Fruit fly (Drosophila melanogaster) whole organism, embryonic: ENCODE measurements around the gene Ufd1.

Experiments used
- BEAF-32 ChIP-seq: fragments of 200-800 bp; sonication (Bioruptor generic); optimal IDR thresholded peaks from 3 replicates; lab custom pipeline; 2017; ENCODE audit warnings: missing biosample characterization, missing genetic modification characterization, mild to moderate bottlenecking, moderate library complexity, missing genetic modification reagents
- CG1024 ChIP-seq: fragments of 200-800 bp; sonication (Bioruptor generic); IDR thresholded peaks from 2 replicates; pipeline ENCODE4 v1.3.6; 2022; ENCODE audit warnings: missing biosample characterization, missing genetic modification characterization
- CG11398 ChIP-seq: fragments of 200-800 bp; sonication (Bioruptor generic); optimal IDR thresholded peaks from 2 replicates; lab custom pipeline; 2016; ENCODE audit warnings: missing biosample characterization, missing genetic modification characterization
- CG11504 ChIP-seq: fragments of 200-800 bp; sonication (Bioruptor generic); optimal IDR thresholded peaks from 3 replicates; lab custom pipeline; 2019; ENCODE audit warnings: missing biosample characterization, mild to moderate bottlenecking, missing genetic modification characterization, moderate library complexity
- CG12391 ChIP-seq: fragments of 200-800 bp; sonication (Bioruptor generic); optimal IDR thresholded peaks from 3 replicates; lab custom pipeline; 2018; ENCODE audit warnings: missing biosample characterization, mild to moderate bottlenecking, missing genetic modification characterization, moderate library complexity
- CG12744 ChIP-seq: fragments of 200-800 bp; sonication (Bioruptor generic); optimal IDR thresholded peaks from 2 replicates; lab custom pipeline; 2016; ENCODE audit warnings: missing biosample characterization, missing genetic modification characterization
- CG12942 ChIP-seq: fragments of 200-800 bp; sonication (Bioruptor generic); optimal IDR thresholded peaks from 3 replicates; lab custom pipeline; 2016; ENCODE audit warnings: missing biosample characterization, missing genetic modification characterization
- CG13296 ChIP-seq: fragments of 200-800 bp; sonication (Bioruptor generic); optimal IDR thresholded peaks from 3 replicates; lab custom pipeline; 2018; ENCODE audit warnings: missing biosample characterization, mild to moderate bottlenecking, missing genetic modification characterization
- CG13624 ChIP-seq: fragments of 200-800 bp; sonication (Bioruptor generic); optimal IDR thresholded peaks from 2 replicates; lab custom pipeline; 2016; ENCODE audit warnings: missing biosample characterization, missing genetic modification characterization
- CG16779 ChIP-seq: fragments of 200-800 bp; sonication (Bioruptor generic); IDR thresholded peaks from 2 replicates; pipeline ENCODE4 v1.3.6; 2022; ENCODE audit warnings: missing biosample characterization, missing genetic modification characterization
- CG2129 ChIP-seq: fragments of 200-800 bp; sonication (Bioruptor generic); IDR thresholded peaks from 2 replicates; pipeline ENCODE4 v1.3.6; 2022; ENCODE audit warnings: missing biosample characterization, missing genetic modification characterization; ENCODE audit not compliant: partially characterized antibody
- CG3847 ChIP-seq: fragments of 200-800 bp; sonication (Bioruptor generic); IDR thresholded peaks from 2 replicates; pipeline ENCODE4 v1.3.6; 2022; ENCODE audit warnings: missing biosample characterization, missing genetic modification characterization
- CG5180 ChIP-seq: fragments of 200-800 bp; sonication (Bioruptor generic); optimal IDR thresholded peaks from 3 replicates; lab custom pipeline; 2017; ENCODE audit warnings: missing biosample characterization, missing genetic modification characterization, mild to moderate bottlenecking, moderate library complexity, missing genetic modification reagents
- CG8359 ChIP-seq: fragments of 200-800 bp; sonication (Bioruptor generic); optimal IDR thresholded peaks from 2 replicates; lab custom pipeline; 2017; ENCODE audit warnings: missing biosample characterization, mild to moderate bottlenecking, missing genetic modification characterization, borderline replicate concordance
- CG8388 ChIP-seq: fragments of 200-800 bp; sonication (Bioruptor generic); optimal IDR thresholded peaks from 2 replicates; lab custom pipeline; 2019; ENCODE audit warnings: missing biosample characterization, mild to moderate bottlenecking, missing genetic modification characterization, moderate library complexity
- CG9609 ChIP-seq: fragments of 200-800 bp; sonication (Bioruptor generic); optimal IDR thresholded peaks from 3 replicates; lab custom pipeline; 2016; ENCODE audit warnings: missing biosample characterization, missing genetic modification characterization
- CkIIα-i1 ChIP-seq: fragments of 200-800 bp; sonication (Bioruptor generic); IDR thresholded peaks from 2 replicates; pipeline ENCODE4 v1.3.6; 2022; ENCODE audit warnings: missing biosample characterization, missing genetic modification characterization
- HHEX ChIP-seq: fragments of 200-800 bp; sonication (Bioruptor generic); optimal IDR thresholded peaks from 3 replicates; lab custom pipeline; 2017; ENCODE audit warnings: missing biosample characterization, mild to moderate bottlenecking, missing genetic modification characterization, missing genetic modification reagents
- Hr39 ChIP-seq: fragments of >200 bp; optimal IDR thresholded peaks from 2 replicates; lab custom pipeline; 2017
- Lpt ChIP-seq: fragments of >200 bp; optimal IDR thresholded peaks from 2 replicates; lab custom pipeline; 2018; ENCODE audit warnings: missing biosample characterization, missing genetic modification characterization
- MBD-R2 ChIP-seq: fragments of 200-800 bp; sonication (Bioruptor generic); IDR thresholded peaks from 2 replicates; pipeline ENCODE4 v1.3.6; 2022; ENCODE audit warnings: missing biosample characterization, missing genetic modification characterization
- MESR4 ChIP-seq: fragments of 200-800 bp; sonication (Bioruptor generic); optimal IDR thresholded peaks from 2 replicates; lab custom pipeline; 2018; ENCODE audit warnings: missing biosample characterization, mild to moderate bottlenecking, missing genetic modification characterization, moderate library complexity
- Med ChIP-seq: fragments of 200-800 bp; sonication (Bioruptor generic); peaks from one replicate; lab custom pipeline; 2016; ENCODE audit warnings: missing biosample characterization, missing genetic modification characterization, mild to moderate bottlenecking, inconsistent platforms, moderate library complexity
- Mes4 ChIP-seq: fragments of 200-800 bp; sonication (Bioruptor generic); optimal IDR thresholded peaks from 2 replicates; lab custom pipeline; 2016; ENCODE audit warnings: missing biosample characterization, missing genetic modification characterization
- NC2α ChIP-seq: fragments of 200-800 bp; sonication (Bioruptor generic); optimal IDR thresholded peaks from 2 replicates; lab custom pipeline; 2016; ENCODE audit warnings: missing biosample characterization, missing genetic modification characterization
- Oaz ChIP-seq: fragments of 200-800 bp; sonication (Bioruptor generic); IDR thresholded peaks from 2 replicates; pipeline ENCODE4 v1.3.6; 2022; ENCODE audit warnings: missing biosample characterization, missing genetic modification characterization
- Ptx1 ChIP-seq: fragments of 200-800 bp; sonication (Bioruptor generic); IDR thresholded peaks from 2 replicates; pipeline ENCODE4 v1.3.6; 2022; ENCODE audit warnings: missing biosample characterization, missing genetic modification characterization
- Sox102F ChIP-seq: fragments of 200-800 bp; sonication (Bioruptor generic); optimal IDR thresholded peaks from 2 replicates; lab custom pipeline; 2018; ENCODE audit warnings: missing biosample characterization, mild to moderate bottlenecking, missing genetic modification characterization, moderate library complexity
- amos ChIP-seq: fragments of 200-800 bp; sonication (Bioruptor generic); IDR thresholded peaks from 2 replicates; pipeline ENCODE4 v1.3.6; 2022; ENCODE audit warnings: missing biosample characterization, missing genetic modification characterization; ENCODE audit not compliant: partially characterized antibody
- ap ChIP-seq: fragments of 200-800 bp; sonication (Bioruptor generic); IDR thresholded peaks from 2 replicates; pipeline ENCODE4 v1.3.6; 2022; ENCODE audit warnings: missing biosample characterization, missing genetic modification characterization
- bowl ChIP-seq: fragments of 200-800 bp; sonication (Bioruptor generic); IDR thresholded peaks from 2 replicates; pipeline ENCODE4 v1.3.6; 2022; ENCODE audit warnings: missing biosample characterization, missing genetic modification characterization
- cato ChIP-seq: fragments of 200-800 bp; sonication (Bioruptor generic); optimal IDR thresholded peaks from 2 replicates; lab custom pipeline; 2016; ENCODE audit warnings: missing biosample characterization, missing genetic modification characterization, borderline replicate concordance
- dm ChIP-seq: fragments of 200-800 bp; sonication (Bioruptor generic); optimal IDR thresholded peaks from 3 replicates; lab custom pipeline; 2016; ENCODE audit warnings: missing biosample characterization, missing genetic modification characterization
- ems ChIP-seq: fragments of 200-800 bp; sonication (Bioruptor generic); optimal IDR thresholded peaks from 3 replicates; lab custom pipeline; 2016; ENCODE audit warnings: missing biosample characterization, missing genetic modification characterization
- en ChIP-seq: fragments of 200-800 bp; sonication (Bioruptor generic); optimal IDR thresholded peaks from 2 replicates; lab custom pipeline; 2016; ENCODE audit warnings: missing biosample characterization, missing genetic modification characterization
- fd102C ChIP-seq: fragments of 200-800 bp; sonication (Bioruptor generic); optimal IDR thresholded peaks from 2 replicates; lab custom pipeline; 2018; ENCODE audit warnings: missing biosample characterization, mild to moderate bottlenecking, missing genetic modification characterization, moderate library complexity
- gem ChIP-seq: fragments of 200-800 bp; sonication (Bioruptor generic); optimal IDR thresholded peaks from 2 replicates; lab custom pipeline; 2019; ENCODE audit warnings: missing biosample characterization, mild to moderate bottlenecking, missing genetic modification characterization, moderate library complexity
- gro ChIP-seq: fragments of 200-800 bp; sonication (Bioruptor generic); optimal IDR thresholded peaks from 2 replicates; lab custom pipeline; 2016; ENCODE audit warnings: missing biosample characterization, missing genetic modification characterization
- lov ChIP-seq, 2 experiments: fragments of 200-800 bp in 1 of 2; fragments of >200 bp in 1 of 2; sonication (Bioruptor generic) in 1 of 2; IDR thresholded peaks in 1 of 2; optimal IDR thresholded peaks in 1 of 2; 2 replicates in 1 of 2; 3 replicates in 1 of 2; pipeline versions ENCODE4 v1.3.6 to Lab custom; 2017 to 2022; ENCODE audit warnings: missing biosample characterization in 1 of 2, missing genetic modification characterization in 1 of 2
- mam ChIP-seq: fragments of 200-800 bp; sonication (Bioruptor generic); optimal IDR thresholded peaks from 3 replicates; lab custom pipeline; 2016; ENCODE audit warnings: missing biosample characterization, missing genetic modification characterization
- oc ChIP-seq: fragments of 200-800 bp; sonication (Bioruptor generic); optimal IDR thresholded peaks from 2 replicates; lab custom pipeline; 2018; ENCODE audit warnings: missing biosample characterization, mild to moderate bottlenecking, missing genetic modification characterization, moderate library complexity
- ro ChIP-seq: fragments of 200-800 bp; sonication (Bioruptor generic); IDR thresholded peaks from 2 replicates; pipeline ENCODE4 v1.3.6; 2022; ENCODE audit warnings: missing biosample characterization, missing genetic modification characterization
- scrt ChIP-seq: fragments of 200-800 bp; sonication (Bioruptor generic); optimal IDR thresholded peaks from 2 replicates; lab custom pipeline; 2018; ENCODE audit warnings: missing biosample characterization, mild to moderate bottlenecking, missing genetic modification characterization, moderate library complexity
- shn ChIP-seq: fragments of 200-800 bp; sonication (Bioruptor generic); optimal IDR thresholded peaks from 3 replicates; lab custom pipeline; 2016; ENCODE audit warnings: missing biosample characterization, missing genetic modification characterization
- slou ChIP-seq: fragments of 200-800 bp; sonication (Bioruptor generic); optimal IDR thresholded peaks from 3 replicates; lab custom pipeline; 2016; ENCODE audit warnings: missing biosample characterization, missing genetic modification characterization
- sqz ChIP-seq: fragments of 200-800 bp; sonication (Bioruptor generic); optimal IDR thresholded peaks from 3 replicates; lab custom pipeline; 2018; ENCODE audit warnings: missing biosample characterization, mild to moderate bottlenecking, missing genetic modification characterization
- toy ChIP-seq: fragments of 200-800 bp; sonication (Bioruptor generic); IDR thresholded peaks from 2 replicates; pipeline ENCODE4 v1.3.6; 2022; ENCODE audit warnings: missing biosample characterization, missing genetic modification characterization
- vvl ChIP-seq: fragments of 200-800 bp; sonication (Bioruptor generic); IDR thresholded peaks from 2 replicates; pipeline ENCODE4 v1.3.6; 2022; ENCODE audit warnings: missing biosample characterization, missing genetic modification characterization
- wek ChIP-seq: fragments of 200-800 bp; sonication (Bioruptor generic); optimal IDR thresholded peaks from 3 replicates; lab custom pipeline; 2018; ENCODE audit warnings: missing biosample characterization, mild to moderate bottlenecking, missing genetic modification characterization, moderate library complexity
- wor ChIP-seq: fragments of 200-800 bp; sonication (Bioruptor generic); IDR thresholded peaks from 2 replicates; pipeline ENCODE4 v1.3.6; 2022; ENCODE audit warnings: missing biosample characterization, missing genetic modification characterization
- zfh1 ChIP-seq: fragments of 200-800 bp; sonication (Bioruptor generic); IDR thresholded peaks from 3 replicates; pipeline ENCODE4 v1.3.6; 2022; ENCODE audit warnings: missing biosample characterization, missing genetic modification characterization

The Ufd1 gene

dm6 chr3L:11120419-11120958 is 2.5 kb downstream of the Ufd1 start, which contains the start of the genes FoxK and mRpL2 (continued):
- no peak for TF ChIP-seq ro (GFP tag; lab: Robert Waterston, UW)
- TF ChIP-seq bowl (GFP tag; lab: Robert Waterston, UW): no peak
- TF ChIP-seq CG3847: peak; percentile 63; the same call in 1 of the 2 replicates
- TF ChIP-seq zfh1 (GFP tag; lab: Robert Waterston, UW): peak; percentile 31; the same call in 1 of the 3 replicates
- no peak for TF ChIP-seq CG13296
- no peak for TF ChIP-seq wor (GFP tag; lab: Robert Waterston, UW)
- TF ChIP-seq mam (GFP tag; lab: Kevin White, UChicago): peak; percentile 21
- no peak for TF ChIP-seq fd102C
- no peak for TF ChIP-seq CG16779
- peak; percentile 18 for TF ChIP-seq gro (GFP tag; lab: Kevin White, UChicago)
- no peak for TF ChIP-seq wek (GFP tag; lab: Kevin White, UChicago)
- no peak for TF ChIP-seq Oaz
- no peak for TF ChIP-seq Mes4 (GFP tag; lab: Kevin White, UChicago)
- TF ChIP-seq BEAF-32 (GFP tag; lab: Kevin White, UChicago): peak; percentile 47
- peak; percentile 49; the same call in 1 of the 2 replicates for TF ChIP-seq amos (GFP tag; lab: Robert Waterston, UW)
- TF ChIP-seq Ptx1 (GFP tag; lab: Robert Waterston, UW): no peak
- TF ChIP-seq MESR4 (GFP tag; lab: Kevin White, UChicago): peak; percentile 71
- no peak for TF ChIP-seq ap
- peak; percentile 90 for TF ChIP-seq dm (GFP tag; lab: Kevin White, UChicago)
- TF ChIP-seq cato (GFP tag; lab: Kevin White, UChicago): no peak
- TF ChIP-seq shn (GFP tag; lab: Kevin White, UChicago): no peak
- no peak for TF ChIP-seq ems
- TF ChIP-seq CG12942 (GFP tag; lab: Kevin White, UChicago): no peak
- no peak for TF ChIP-seq en (GFP tag; lab: Kevin White, UChicago)
- peak; percentile 83 for TF ChIP-seq sqz (GFP tag; lab: Kevin White, UChicago)
- no peak for TF ChIP-seq CG12744 (GFP tag; lab: Kevin White, UChicago)
- TF ChIP-seq slou (GFP tag; lab: Kevin White, UChicago): no peak
- no peak for TF ChIP-seq CG5180
- TF ChIP-seq CG2129 (GFP tag; lab: Robert Waterston, UW): no peak
- TF ChIP-seq CG8359 (GFP tag; lab: Kevin White, UChicago): peak; percentile 80
- peak; percentile 16 for TF ChIP-seq lov (optimal IDR thresholded peaks at IDR 0.05; lab: Kevin White, UChicago)
- TF ChIP-seq lov (GFP tag; IDR thresholded peaks at IDR 0.05; lab: Robert Waterston, UW): no peak
- TF ChIP-seq CG13624: peak; percentile 11
- TF ChIP-seq CG11504 (tag; lab: Kevin White, UChicago): peak; percentile 2
- TF ChIP-seq toy (GFP tag; lab: Robert Waterston, UW): no peak
- no peak for TF ChIP-seq CkIIα-i1 (GFP tag; lab: Robert Waterston, UW)
- no peak for TF ChIP-seq NC2α (GFP tag; lab: Kevin White, UChicago)
- TF ChIP-seq Sox102F: no peak
- no peak for TF ChIP-seq oc (tag; lab: Kevin White, UChicago)
- TF ChIP-seq vvl (GFP tag; lab: Robert Waterston, UW): peak; percentile 56; the same call in 1 of the 2 replicates
- TF ChIP-seq CG11398 (GFP tag; lab: Kevin White, UChicago): no peak
- TF ChIP-seq CG12391: no peak
- TF ChIP-seq Lpt (GFP tag; lab: Kevin White, UChicago): no peak
- no peak for TF ChIP-seq CG8388 (GFP tag; lab: Kevin White, UChicago)
- no peak for TF ChIP-seq CG9609 (GFP tag; lab: Kevin White, UChicago)
- TF ChIP-seq Med (GFP tag; lab: Kevin White, UChicago): peak; percentile 80
- TF ChIP-seq MBD-R2 (GFP tag; lab: Robert Waterston, UW): peak; percentile 89
- TF ChIP-seq scrt (GFP tag; lab: Kevin White, UChicago): no peak
- TF ChIP-seq HHEX (GFP tag; lab: Kevin White, UChicago): no peak
- TF ChIP-seq gem: peak; percentile 4
- no peak for TF ChIP-seq Hr39 (lab: Kevin White, UChicago)
- no peak for TF ChIP-seq CG1024 (GFP tag; lab: Robert Waterston, UW)
